Fruit fly (Drosophila melanogaster) whole organism, wandering third instar larva: ENCODE data around the gene Pld3.

Experiments
- Hr83 ChIP-seq: fragments of 200-300 bp; sonication (Bioruptor generic); optimal IDR thresholded peaks from 2 replicates; lab custom pipeline; 2016; ENCODE audit warnings: missing biosample characterization, mild to moderate bottlenecking, missing genetic modification characterization, moderate library complexity; ENCODE audit not compliant: poor library complexity, severe bottlenecking
- Myc ChIP-seq: fragments of >200 bp; optimal IDR thresholded peaks from 2 replicates; lab custom pipeline; 2017
- Rel ChIP-seq, 2 experiments: fragments of 200-800 bp; sonication (Bioruptor generic) in 1 of 2; optimal IDR thresholded peaks; 2 replicates in 1 of 2; 3 replicates in 1 of 2; lab custom pipeline; 2016 to 2019; ENCODE audit warnings: mild to moderate bottlenecking in 2 of 2, missing biosample characterization in 2 of 2, missing genetic modification characterization in 2 of 2, moderate library complexity in 1 of 2
- br ChIP-seq: fragments of 200-800 bp; sonication (Bioruptor generic); optimal IDR thresholded peaks from 2 replicates; lab custom pipeline; 2016; ENCODE audit warnings: missing biosample characterization, missing genetic modification characterization
- dl ChIP-seq, 2 experiments: fragments of 175-275, 200-275 bp in 1 of 2; fragments of 200-275 bp in 1 of 2; sonication (Bioruptor generic); optimal IDR thresholded peaks; lab custom pipeline; 2018; ENCODE audit warnings: mild to moderate bottlenecking in 2 of 2, missing biosample characterization in 2 of 2, missing genetic modification characterization in 2 of 2, moderate library complexity in 2 of 2; ENCODE audit not compliant: partially characterized antibody in 2 of 2, insufficient read depth in 1 of 2
- pan ChIP-seq: fragments of >200 bp; optimal IDR thresholded peaks from 2 replicates; lab custom pipeline; 2017

DNA sequence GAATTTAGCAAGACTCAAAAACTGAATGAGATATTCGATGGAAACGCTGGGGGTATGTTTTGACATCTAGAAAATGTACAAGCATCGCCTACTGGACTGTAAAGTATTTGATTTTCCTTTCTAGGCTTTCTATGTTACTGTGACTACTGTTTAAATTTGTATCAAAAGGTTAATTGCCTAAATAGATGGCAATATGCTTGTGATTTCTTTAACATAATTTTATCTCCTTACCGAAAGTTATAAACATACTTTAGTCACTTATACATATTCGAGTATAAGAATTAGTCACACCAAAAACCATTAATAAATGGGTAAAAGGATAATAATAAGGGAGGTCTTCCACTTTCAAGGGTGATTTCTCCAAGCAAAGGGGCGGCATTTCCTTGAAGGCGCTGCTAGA is 44.1 kb downstream of the Pld3 start, which contains the start of gene CG31988:
- TF ChIP-seq Rel (GFP tag; optimal IDR thresholded peaks at IDR 0.05; lab: Kevin White, UChicago) (no peak), Rel (tag; optimal IDR thresholded peaks at IDR 0.05; lab: Kevin White, UChicago) (no peak), Hr83 (GFP tag; lab: Kevin White, UChicago) (no peak), dl (GFP tag; optimal IDR thresholded peaks at IDR 0.05; lab: Kevin White, UChicago; ENCODE audit: insufficient read depth in 1 of 2, partially characterized antibody in 2 of 2) (no peak), br (GFP tag; lab: Kevin White, UChicago) (no peak), Myc (lab: Kevin White, UChicago) (no peak), pan (no peak)
